Fruit fly (Drosophila melanogaster): ENCODE measurements around the gene Sgp.

- no peak for TF ChIP-seq D1 (tag; optimal IDR thresholded peaks at IDR 0.05)
- no peak for TF ChIP-seq CG34367 (tag; optimal IDR thresholded peaks at IDR 0.05)
- no peak for TF ChIP-seq CG17806 (tag; optimal IDR thresholded peaks at IDR 0.05)
- no peak for TF ChIP-seq rn (GFP tag; IDR thresholded peaks at IDR 0.05)
- TF ChIP-seq gl (tag; optimal IDR thresholded peaks at IDR 0.05) = no peak
- no peak for TF ChIP-seq CG15710 (tag; optimal IDR thresholded peaks at IDR 0.05)
- TF ChIP-seq Pif1B (GFP tag; optimal IDR thresholded peaks at IDR 0.05) = no peak
- TF ChIP-seq CG12605 (GFP tag; IDR thresholded peaks at IDR 0.05) = no peak
- no peak for TF ChIP-seq CG4496 (GFP tag; IDR thresholded peaks at IDR 0.05)
- no peak for TF ChIP-seq Pif1A (GFP tag; optimal IDR thresholded peaks at IDR 0.05)
These were observed 26.1 kb downstream of the Sgp start for dm6 chr2L:8545393-8546100.
